Fruit fly (Drosophila melanogaster) whole organism, embryonic: ENCODE measurements around the gene Sbf.

Experiments
- Ada2b ChIP-seq: fragments of 200-800 bp; sonication (Bioruptor generic); IDR thresholded peaks from 2 replicates; pipeline ENCODE4 v1.3.6; 2022; ENCODE audit warnings: missing biosample characterization, missing genetic modification characterization
- CG10209 ChIP-seq: fragments of 200-800 bp; sonication (Bioruptor generic); optimal IDR thresholded peaks from 3 replicates; lab custom pipeline; 2017; ENCODE audit warnings: missing biosample characterization, mild to moderate bottlenecking, missing genetic modification characterization, missing genetic modification reagents
- CG11695 ChIP-seq: fragments of 200-800 bp; sonication (Bioruptor generic); IDR thresholded peaks from 3 replicates; pipeline ENCODE4 v1.3.6; 2022; ENCODE audit warnings: missing biosample characterization, missing genetic modification characterization
- CG11696 ChIP-seq: fragments of 200-800 bp; sonication (Bioruptor generic); IDR thresholded peaks from 2 replicates; pipeline ENCODE4 v1.3.6; 2022; ENCODE audit warnings: missing biosample characterization, missing genetic modification characterization
- CG12236 ChIP-seq: fragments of 200-800 bp; sonication (Bioruptor generic); optimal IDR thresholded peaks from 2 replicates; lab custom pipeline; 2016; ENCODE audit warnings: missing biosample characterization, missing genetic modification characterization
- CG12942 ChIP-seq: fragments of 200-800 bp; sonication (Bioruptor generic); optimal IDR thresholded peaks from 3 replicates; lab custom pipeline; 2016; ENCODE audit warnings: missing biosample characterization, missing genetic modification characterization
- CG14667 ChIP-seq: fragments of 200-800 bp; sonication (Bioruptor generic); IDR thresholded peaks from 2 replicates; pipeline ENCODE4 v1.3.6; 2022; ENCODE audit warnings: missing biosample characterization, missing genetic modification characterization
- CG34224 ChIP-seq: fragments of 200-800 bp; sonication (Bioruptor generic); IDR thresholded peaks from 3 replicates; pipeline ENCODE4 v1.3.6; 2022; ENCODE audit warnings: missing biosample characterization, missing genetic modification characterization; ENCODE audit not compliant: partially characterized antibody
- CG4424 ChIP-seq: fragments of 200-800 bp; sonication (Bioruptor generic); optimal IDR thresholded peaks from 3 replicates; lab custom pipeline; 2016; ENCODE audit warnings: missing biosample characterization, missing genetic modification characterization
- CG6175 ChIP-seq: fragments of 200-800 bp; sonication (Bioruptor generic); IDR thresholded peaks from 3 replicates; pipeline ENCODE4 v1.3.6; 2022; ENCODE audit warnings: missing biosample characterization, missing genetic modification characterization
- CG6654 ChIP-seq: fragments of 200-800 bp; sonication (Bioruptor generic); optimal IDR thresholded peaks from 2 replicates; lab custom pipeline; 2017; ENCODE audit warnings: missing biosample characterization, mild to moderate bottlenecking, missing genetic modification characterization
- CG7357 ChIP-seq: fragments of 200-800 bp; sonication (Bioruptor generic); IDR thresholded peaks from 3 replicates; pipeline ENCODE4 v1.3.6; 2022; ENCODE audit warnings: missing biosample characterization, missing genetic modification characterization
- CG7839 ChIP-seq: fragments of 200-800 bp; sonication (Bioruptor generic); optimal IDR thresholded peaks from 3 replicates; lab custom pipeline; 2018; ENCODE audit warnings: missing biosample characterization, mild to moderate bottlenecking, missing genetic modification characterization, moderate library complexity
- CG9609 ChIP-seq: fragments of 200-800 bp; sonication (Bioruptor generic); optimal IDR thresholded peaks from 3 replicates; lab custom pipeline; 2016; ENCODE audit warnings: missing biosample characterization, missing genetic modification characterization
- CG9797 ChIP-seq: fragments of 200-800 bp; sonication (Bioruptor generic); optimal IDR thresholded peaks from 3 replicates; lab custom pipeline; 2018; ENCODE audit warnings: missing biosample characterization, mild to moderate bottlenecking, missing genetic modification characterization
- Chrac-16 ChIP-seq: fragments of 200-800 bp; sonication (Bioruptor generic); optimal IDR thresholded peaks from 3 replicates; lab custom pipeline; 2016; ENCODE audit warnings: missing biosample characterization, missing genetic modification characterization
- Dad ChIP-seq: fragments of 200-800 bp; sonication (Bioruptor generic); optimal IDR thresholded peaks from 3 replicates; lab custom pipeline; 2016; ENCODE audit warnings: missing biosample characterization, missing genetic modification characterization
- Dll ChIP-seq: fragments of 200-800 bp; sonication (Bioruptor generic); IDR thresholded peaks from 4 replicates; pipeline ENCODE4 v1.3.6; 2022; ENCODE audit warnings: missing biosample characterization, missing genetic modification characterization; ENCODE audit not compliant: partially characterized antibody
- Doc2 ChIP-seq: fragments of 200-800 bp; sonication (Bioruptor generic); IDR thresholded peaks from 2 replicates; pipeline ENCODE4 v1.3.6; 2022; ENCODE audit warnings: missing biosample characterization, missing genetic modification characterization
- Gug ChIP-seq: fragments of 200-800 bp; sonication (Bioruptor generic); IDR thresholded peaks from 4 replicates; pipeline ENCODE4 v1.3.6; 2022; ENCODE audit warnings: missing biosample characterization, missing genetic modification characterization
- H15 ChIP-seq: fragments of 200-800 bp; sonication (Bioruptor generic); IDR thresholded peaks from 3 replicates; pipeline ENCODE4 v1.3.6; 2022; ENCODE audit warnings: missing biosample characterization, missing genetic modification characterization
- HHEX ChIP-seq: fragments of 200-800 bp; sonication (Bioruptor generic); optimal IDR thresholded peaks from 3 replicates; lab custom pipeline; 2017; ENCODE audit warnings: missing biosample characterization, mild to moderate bottlenecking, missing genetic modification characterization, missing genetic modification reagents
- HLH4C ChIP-seq: fragments of 200-800 bp; sonication (Bioruptor generic); IDR thresholded peaks from 3 replicates; pipeline ENCODE4 v1.3.6; 2022; ENCODE audit warnings: missing biosample characterization, missing genetic modification characterization; ENCODE audit not compliant: partially characterized antibody
- Hr51 ChIP-seq, 2 experiments: fragments of 200-800 bp; sonication (Bioruptor generic); optimal IDR thresholded peaks; 2 replicates in 1 of 2; 3 replicates in 1 of 2; lab custom pipeline; 2016 to 2018; ENCODE audit warnings: missing biosample characterization in 2 of 2, missing genetic modification characterization in 2 of 2, mild to moderate bottlenecking in 1 of 2, moderate library complexity in 1 of 2
- Hsf ChIP-seq: fragments of 200-800 bp; sonication (Bioruptor generic); optimal IDR thresholded peaks from 3 replicates; lab custom pipeline; 2016; ENCODE audit warnings: missing biosample characterization, missing genetic modification characterization
- MESR4 ChIP-seq: fragments of 200-800 bp; sonication (Bioruptor generic); optimal IDR thresholded peaks from 2 replicates; lab custom pipeline; 2018; ENCODE audit warnings: missing biosample characterization, mild to moderate bottlenecking, missing genetic modification characterization, moderate library complexity
- MTF-1 ChIP-seq: fragments of 200-800 bp; sonication (Bioruptor generic); optimal IDR thresholded peaks from 2 replicates; lab custom pipeline; 2018; ENCODE audit warnings: missing biosample characterization, mild to moderate bottlenecking, missing genetic modification characterization, borderline replicate concordance
- Mad ChIP-seq: fragments of 200-800 bp; sonication (Bioruptor generic); optimal IDR thresholded peaks from 2 replicates; lab custom pipeline; 2016; ENCODE audit warnings: missing biosample characterization, missing genetic modification characterization
- Max ChIP-seq: fragments of 200-800 bp; sonication (Bioruptor generic); optimal IDR thresholded peaks from 2 replicates; lab custom pipeline; 2016; ENCODE audit warnings: missing biosample characterization, mild to moderate bottlenecking, missing genetic modification characterization
- bab2 ChIP-seq: fragments of 200-800 bp; sonication (Bioruptor generic); optimal IDR thresholded peaks from 2 replicates; lab custom pipeline; 2016; ENCODE audit warnings: missing biosample characterization, missing genetic modification characterization
- btn ChIP-seq: fragments of 200-800 bp; sonication (Bioruptor generic); optimal IDR thresholded peaks from 2 replicates; lab custom pipeline; 2016; ENCODE audit warnings: missing biosample characterization, missing genetic modification characterization
- chinmo ChIP-seq: fragments of 200-800 bp; sonication (Bioruptor generic); IDR thresholded peaks from 4 replicates; pipeline ENCODE4 v1.3.6; 2022; ENCODE audit warnings: missing biosample characterization, missing genetic modification characterization; ENCODE audit not compliant: partially characterized antibody
- da ChIP-seq: fragments of 200-800 bp; sonication (Bioruptor generic); optimal IDR thresholded peaks from 2 replicates; lab custom pipeline; 2016; ENCODE audit warnings: missing biosample characterization, missing genetic modification characterization
- dan ChIP-seq: fragments of 200-800 bp; sonication (Bioruptor generic); IDR thresholded peaks from 2 replicates; pipeline ENCODE4 v1.3.6; 2022; ENCODE audit warnings: missing biosample characterization, missing genetic modification characterization
- dysf ChIP-seq: fragments of 200-800 bp; sonication (Bioruptor generic); IDR thresholded peaks from 3 replicates; pipeline ENCODE4 v1.3.6; 2022; ENCODE audit warnings: missing biosample characterization, missing genetic modification characterization
- inv ChIP-seq: fragments of 200-800 bp; sonication (Bioruptor generic); IDR thresholded peaks from 2 replicates; pipeline ENCODE4 v1.3.6; 2022; ENCODE audit warnings: missing biosample characterization, missing genetic modification characterization; ENCODE audit not compliant: partially characterized antibody
- kay ChIP-seq: fragments of 200-800 bp; sonication (Bioruptor generic); optimal IDR thresholded peaks from 2 replicates; lab custom pipeline; 2016; ENCODE audit warnings: missing biosample characterization, missing genetic modification characterization
- maf-S ChIP-seq: fragments of 200-800 bp; sonication (Bioruptor generic); optimal IDR thresholded peaks from 2 replicates; lab custom pipeline; 2016; ENCODE audit warnings: missing biosample characterization, missing genetic modification characterization
- nerfin-2 ChIP-seq: fragments of 200-800 bp; sonication (Bioruptor generic); IDR thresholded peaks from 2 replicates; pipeline ENCODE4 v1.3.6; 2022; ENCODE audit warnings: missing biosample characterization, missing genetic modification characterization; ENCODE audit not compliant: partially characterized antibody
- oc ChIP-seq: fragments of 200-800 bp; sonication (Bioruptor generic); optimal IDR thresholded peaks from 2 replicates; lab custom pipeline; 2018; ENCODE audit warnings: missing biosample characterization, mild to moderate bottlenecking, missing genetic modification characterization, moderate library complexity
- pnt ChIP-seq: fragments of 200-800 bp; sonication (Bioruptor generic); optimal IDR thresholded peaks from 3 replicates; lab custom pipeline; 2016; ENCODE audit warnings: missing biosample characterization, missing genetic modification characterization
- psq ChIP-seq: fragments of 200-800 bp; sonication (Bioruptor generic); optimal IDR thresholded peaks from 2 replicates; lab custom pipeline; 2017; ENCODE audit warnings: missing biosample characterization, missing genetic modification characterization
- pzg ChIP-seq: fragments of 200-800 bp; sonication (Bioruptor generic); optimal IDR thresholded peaks from 3 replicates; lab custom pipeline; 2018; ENCODE audit warnings: missing biosample characterization, mild to moderate bottlenecking, missing genetic modification characterization, moderate library complexity
- ranshi ChIP-seq: fragments of 200-800 bp; sonication (Bioruptor generic); IDR thresholded peaks from 2 replicates; pipeline ENCODE4 v1.3.6; 2022; ENCODE audit warnings: missing biosample characterization, missing genetic modification characterization
- rib ChIP-seq: fragments of 200-800 bp; sonication (Bioruptor generic); IDR thresholded peaks from 2 replicates; pipeline ENCODE4 v1.3.6; 2022; ENCODE audit warnings: missing biosample characterization, missing genetic modification characterization
- stc ChIP-seq: fragments of 200-800 bp; sonication (Bioruptor generic); IDR thresholded peaks from 2 replicates; pipeline ENCODE4 v1.3.6; 2022; ENCODE audit warnings: missing biosample characterization, missing genetic modification characterization
- stwl ChIP-seq: fragments of 200-800 bp; sonication (Bioruptor generic); optimal IDR thresholded peaks from 3 replicates; lab custom pipeline; 2018; ENCODE audit warnings: missing biosample characterization, mild to moderate bottlenecking, missing genetic modification characterization, moderate library complexity
- trh ChIP-seq: fragments of 200-800 bp; sonication (Bioruptor generic); optimal IDR thresholded peaks from 2 replicates; lab custom pipeline; 2016; ENCODE audit warnings: missing biosample characterization, missing genetic modification characterization
- vnd ChIP-seq: fragments of 200-800 bp; sonication (Bioruptor generic); IDR thresholded peaks from 3 replicates; pipeline ENCODE4 v1.3.6; 2022; ENCODE audit warnings: missing biosample characterization, missing genetic modification characterization; ENCODE audit not compliant: partially characterized antibody
- z ChIP-seq: fragments of 200-800 bp; sonication (Bioruptor generic); IDR thresholded peaks from 3 replicates; pipeline ENCODE4 v1.3.6; 2022; ENCODE audit warnings: missing biosample characterization, missing genetic modification characterization

Gene Sbf

DNA sequence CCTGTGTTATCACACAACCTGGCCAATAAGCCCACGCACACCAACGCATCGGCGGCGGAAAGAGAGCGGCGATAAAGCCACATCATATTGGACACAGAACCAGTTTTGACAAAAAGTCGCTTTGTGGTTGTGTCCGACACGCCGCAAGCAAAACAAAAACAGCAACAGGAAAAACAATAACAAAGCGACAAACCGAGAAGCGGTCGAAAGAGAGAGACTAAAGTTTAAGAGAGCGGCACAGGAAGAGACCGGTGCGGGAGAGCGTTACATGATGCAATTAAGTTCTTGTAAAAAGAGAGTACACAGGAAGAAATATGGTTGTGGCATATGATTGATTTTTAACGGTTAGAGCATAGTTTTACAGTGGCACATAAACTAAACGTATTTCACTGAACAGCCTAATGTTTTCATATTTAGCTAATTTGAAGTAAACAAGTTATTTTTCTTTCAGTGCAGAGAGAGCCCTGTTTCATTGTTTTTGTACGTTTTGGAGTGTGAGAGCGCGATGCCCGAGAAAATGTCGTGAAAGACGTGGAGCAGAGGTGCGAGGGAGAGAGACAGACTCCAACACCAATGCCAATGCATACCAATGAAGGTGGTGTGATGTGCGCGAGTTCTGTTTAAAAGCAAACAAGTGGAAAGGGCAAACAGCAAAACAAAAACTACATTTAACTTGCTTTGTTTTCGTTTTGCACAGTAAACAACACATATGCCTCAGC lies 35.9 kb downstream of the Sbf start (continued):
- no peak for TF ChIP-seq Ada2b (GFP tag; lab: Robert Waterston, UW)
- TF ChIP-seq Hsf (GFP tag; lab: Kevin White, UChicago) = peak; percentile 100
- TF ChIP-seq CG12236 (GFP tag; lab: Kevin White, UChicago) = peak; percentile 100
- no peak for TF ChIP-seq chinmo
- peak; percentile 100 for TF ChIP-seq btn
- no peak for TF ChIP-seq CG11695 (GFP tag; lab: Robert Waterston, UW)
- TF ChIP-seq Chrac-16 (GFP tag; lab: Kevin White, UChicago) = peak; percentile 100
- TF ChIP-seq CG11696 (GFP tag; lab: Robert Waterston, UW) = no peak
- TF ChIP-seq MTF-1 (GFP tag; lab: Kevin White, UChicago) = peak; percentile 99
- peak; percentile 100 for TF ChIP-seq bab2 (GFP tag; lab: Kevin White, UChicago)
- peak; percentile 100 for TF ChIP-seq CG10209 (GFP tag; lab: Kevin White, UChicago)
- peak; percentile 100 for TF ChIP-seq maf-S (GFP tag; lab: Kevin White, UChicago)
- TF ChIP-seq pnt (GFP tag; lab: Kevin White, UChicago) = peak; percentile 100
- peak; percentile 100 for TF ChIP-seq Gug (GFP tag; lab: Robert Waterston, UW)
- TF ChIP-seq kay (GFP tag; lab: Kevin White, UChicago) = peak; percentile 100
- TF ChIP-seq CG9797 (GFP tag; lab: Kevin White, UChicago) = peak; percentile 78
- no peak for TF ChIP-seq nerfin-2
- TF ChIP-seq stc = no peak
- TF ChIP-seq Mad (GFP tag; lab: Kevin White, UChicago) = peak; percentile 100
- TF ChIP-seq CG14667 (GFP tag; lab: Robert Waterston, UW) = no peak
- TF ChIP-seq CG7839 (tag; lab: Kevin White, UChicago) = peak; percentile 100
- TF ChIP-seq CG6175 (GFP tag; lab: Robert Waterston, UW) = no peak
- TF ChIP-seq Hr51 (GFP tag; optimal IDR thresholded peaks at IDR 0.05; lab: Kevin White, UChicago) = peak; percentile 100
- no peak for TF ChIP-seq rib
- TF ChIP-seq pzg (GFP tag; lab: Kevin White, UChicago) = peak; percentile 62
- no peak for TF ChIP-seq CG34224
- peak; percentile 100 for TF ChIP-seq CG12942 (GFP tag; lab: Kevin White, UChicago)
- TF ChIP-seq inv (GFP tag; lab: Robert Waterston, UW) = no peak
- TF ChIP-seq psq (GFP tag; lab: Kevin White, UChicago) = peak; percentile 98
- TF ChIP-seq Doc2 = no peak
- TF ChIP-seq Dll (GFP tag; lab: Robert Waterston, UW) = no peak
- TF ChIP-seq z (GFP tag; lab: Robert Waterston, UW) = no peak
- TF ChIP-seq MESR4 (GFP tag; lab: Kevin White, UChicago) = peak; percentile 97
- TF ChIP-seq oc (tag; lab: Kevin White, UChicago) = peak; percentile 100
- TF ChIP-seq CG9609 (GFP tag; lab: Kevin White, UChicago) = peak; percentile 100
- peak; percentile 100 for TF ChIP-seq da (GFP tag; lab: Kevin White, UChicago)
- TF ChIP-seq Max = peak; percentile 100
- TF ChIP-seq trh (GFP tag; lab: Kevin White, UChicago) = peak; percentile 99
- peak; percentile 100 for TF ChIP-seq HHEX
- TF ChIP-seq dan (GFP tag; lab: Robert Waterston, UW) = no peak
- TF ChIP-seq ranshi (GFP tag; lab: Robert Waterston, UW) = no peak
- TF ChIP-seq stwl (tag; lab: Kevin White, UChicago) = peak; percentile 91
- no peak for TF ChIP-seq vnd (GFP tag; lab: Robert Waterston, UW)
- peak; percentile 100 for TF ChIP-seq Dad (GFP tag; lab: Kevin White, UChicago)
- TF ChIP-seq H15 (GFP tag; lab: Robert Waterston, UW) = no peak
- no peak for TF ChIP-seq HLH4C (GFP tag; lab: Robert Waterston, UW)
- TF ChIP-seq dysf = no peak
- TF ChIP-seq CG6654 (GFP tag; lab: Kevin White, UChicago) = peak; percentile 96
- peak; percentile 100 for TF ChIP-seq CG4424 (GFP tag; lab: Kevin White, UChicago)
- peak; percentile 98 for TF ChIP-seq CG7357 (GFP tag; lab: Robert Waterston, UW)
